Fruit fly (Drosophila melanogaster) whole organism, embryonic: Measurements from ENCODE around the gene CG12546.

Source experiments
- CG14050 ChIP-seq: fragments of 200-800 bp; sonication (Bioruptor generic); IDR thresholded peaks from 3 replicates; pipeline ENCODE4 v1.3.6; 2022; ENCODE audit warnings: missing biosample characterization, missing genetic modification characterization
- CG1792 ChIP-seq: fragments of 200-800 bp; sonication (Bioruptor generic); optimal IDR thresholded peaks from 2 replicates; lab custom pipeline; 2016; ENCODE audit warnings: missing biosample characterization, missing genetic modification characterization
- CG3163 ChIP-seq: fragments of 200-800 bp; sonication (Bioruptor generic); optimal IDR thresholded peaks from 3 replicates; lab custom pipeline; 2016; ENCODE audit warnings: missing biosample characterization, missing genetic modification characterization
- YL-1 ChIP-seq: fragments of 200-800 bp; sonication (Bioruptor generic); optimal IDR thresholded peaks from 3 replicates; lab custom pipeline; 2017; ENCODE audit warnings: missing biosample characterization, mild to moderate bottlenecking, missing genetic modification characterization
- cato ChIP-seq: fragments of 200-800 bp; sonication (Bioruptor generic); optimal IDR thresholded peaks from 2 replicates; lab custom pipeline; 2016; ENCODE audit warnings: missing biosample characterization, missing genetic modification characterization, borderline replicate concordance
- chinmo ChIP-seq: fragments of 200-800 bp; sonication (Bioruptor generic); IDR thresholded peaks from 4 replicates; pipeline ENCODE4 v1.3.6; 2022; ENCODE audit warnings: missing biosample characterization, missing genetic modification characterization; ENCODE audit not compliant: partially characterized antibody
- ewg ChIP-seq: fragments of 200-800 bp; sonication (Bioruptor generic); optimal IDR thresholded peaks from 3 replicates; lab custom pipeline; 2017; ENCODE audit warnings: mild to moderate bottlenecking, missing biosample characterization, missing genetic modification reagents, missing genetic modification characterization
- klu ChIP-seq: fragments of 200-800 bp; sonication (Bioruptor generic); IDR thresholded peaks from 2 replicates; pipeline ENCODE4 v1.3.6; 2022; ENCODE audit warnings: missing biosample characterization, missing genetic modification characterization

DNA sequence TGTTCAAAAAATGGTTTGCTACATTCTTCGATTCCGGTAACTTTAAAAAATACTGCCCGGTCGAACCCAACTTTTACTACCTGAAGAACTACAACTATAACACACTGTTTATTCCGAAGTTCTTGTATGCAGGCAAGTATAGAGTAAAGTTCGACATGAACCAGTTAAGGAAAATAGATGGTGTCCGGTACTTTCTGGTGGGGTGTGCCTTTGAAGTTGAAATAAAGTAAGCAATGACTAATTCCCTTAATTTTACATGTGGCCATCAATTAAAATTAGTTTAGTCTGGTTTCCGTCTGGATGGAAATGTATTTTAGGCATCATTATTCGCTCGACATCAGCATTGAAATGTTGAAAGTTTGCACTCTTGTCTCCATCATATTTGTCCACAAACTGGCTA is 47.6 kb downstream of the CG12546 start, which contains the start of gene CG33767:
- no peak for TF ChIP-seq ewg (GFP tag; lab: Kevin White, UChicago)
- TF ChIP-seq CG14050 = no peak
- TF ChIP-seq CG3163 (GFP tag; lab: Kevin White, UChicago) = no peak
- no peak for TF ChIP-seq CG1792 (GFP tag; lab: Kevin White, UChicago)
- TF ChIP-seq YL-1 (GFP tag; lab: Kevin White, UChicago) = no peak
- no peak for TF ChIP-seq klu (GFP tag; lab: Robert Waterston, UW)
- no peak for TF ChIP-seq cato (GFP tag; lab: Kevin White, UChicago)
- TF ChIP-seq chinmo (GFP tag; lab: Robert Waterston, UW) = no peak
